Worm (Caenorhabditis elegans): Measurements from ENCODE around the gene srg-39.

- TF ChIP-seq ceh-82 (tag; optimal IDR thresholded peaks at IDR 0.05): no peak
- no peak for TF ChIP-seq zag-1 (tag; optimal IDR thresholded peaks at IDR 0.05)
- no peak for TF ChIP-seq snpc-4 (tag; optimal IDR thresholded peaks at IDR 0.05)
- no peak for TF ChIP-seq unc-39 (tag; optimal IDR thresholded peaks at IDR 0.05)
These were observed 32.9 kb downstream of the srg-39 start, which contains the start of gene scb-1 for ce11 chrV:11119294-11119755.
